Worm (Caenorhabditis elegans): ENCODE data around the gene F37C12.18.
A peak's percentile ranks its signal among the peaks of the same experiment; 100 is the strongest.

The F37C12.18 gene

ce11 chrIII:7198838-7199237 is 3.6 kb upstream of the F37C12.18 start, which contains the start of gene pfd-5:
pfd-5 (minus strand) TSS chrIII:7198884.
- TF ChIP-seq nhr-25 (tag; optimal IDR thresholded peaks at IDR 0.05) (peak; percentile 15), nhr-23 (tag; optimal IDR thresholded peaks at IDR 0.05) (peak; percentile 45), lin-15B (tag; optimal IDR thresholded peaks at IDR 0.05) (peak; percentile 61), daf-12 (tag; optimal IDR thresholded peaks at IDR 0.05) (no peak), tbx-2 (tag; optimal IDR thresholded peaks at IDR 0.05) (no peak), pqm-1 (tag; optimal IDR thresholded peaks at IDR 0.05) (no peak), egl-5 (tag; optimal IDR thresholded peaks at IDR 0.05) (peak; percentile 3), lsy-12 (tag; optimal IDR thresholded peaks at IDR 0.05) (peak; percentile 7), nfya-1 (tag; optimal IDR thresholded peaks at IDR 0.05; ENCODE audit: insufficient read depth) (peak; percentile 64), pha-4 (tag; optimal IDR thresholded peaks at IDR 0.05) (peak; percentile 76), nhr-43 (tag; optimal IDR thresholded peaks at IDR 0.05; ENCODE audit: poor library complexity, severe bottlenecking) (peak; percentile 84)

- TF ChIP-seq nhr-67 (tag; optimal IDR thresholded peaks at IDR 0.05): no peak
- no peak for TF ChIP-seq elt-2 (tag; optimal IDR thresholded peaks at IDR 0.05)
These were observed 2.7 kb upstream of the F37C12.18 start, which contains the start of gene exos-9 for ce11 chrIII:7197973-7198372. exos-9 (minus strand) TSS chrIII:7198073.

ce11 chrIII:7192942-7193665 is 2.1 kb downstream of the F37C12.18 start, which contains the start of gene mec-14:
mec-14 (minus strand) TSS chrIII:7192992.
- no peak for TF ChIP-seq skn-1 (tag; optimal IDR thresholded peaks at IDR 0.05)
- no peak for TF ChIP-seq snpc-4 (tag; optimal IDR thresholded peaks at IDR 0.05)

- TF ChIP-seq pqm-1 (tag; optimal IDR thresholded peaks at IDR 0.05) (peak; percentile 49), nhr-25 (tag; optimal IDR thresholded peaks at IDR 0.05) (peak; percentile 82), pha-4 (tag; optimal IDR thresholded peaks at IDR 0.05) (peak; percentile 93), elt-2 (tag; optimal IDR thresholded peaks at IDR 0.05) (peak; percentile 62), ztf-4 (tag; optimal IDR thresholded peaks at IDR 0.05) (no peak), nhr-237 (tag; optimal IDR thresholded peaks at IDR 0.05) (no peak), tbx-2 (tag; optimal IDR thresholded peaks at IDR 0.05) (peak; percentile 9), elt-1 (tag; optimal IDR thresholded peaks at IDR 0.05) (no peak), zag-1 (tag; optimal IDR thresholded peaks at IDR 0.05) (no peak), elt-3 (tag; optimal IDR thresholded peaks at IDR 0.05) (no peak), nfya-1 (tag; optimal IDR thresholded peaks at IDR 0.05; ENCODE audit: insufficient read depth) (peak; percentile 90), skn-1 (tag; optimal IDR thresholded peaks at IDR 0.05) (peak; percentile 54), hmg-11 (tag; optimal IDR thresholded peaks at IDR 0.05) (no peak), ama-1 (optimal IDR thresholded peaks at IDR 0.05) (peak; percentile 44), jun-1 (tag; optimal IDR thresholded peaks at IDR 0.05) (peak; percentile 23), egl-5 (tag; optimal IDR thresholded peaks at IDR 0.05) (peak; percentile 77), nhr-12 (tag; optimal IDR thresholded peaks at IDR 0.05) (no peak), ceh-9 (tag; optimal IDR thresholded peaks at IDR 0.05) (no peak), lin-15B (tag; optimal IDR thresholded peaks at IDR 0.05) (peak; percentile 94), nhr-43 (tag; optimal IDR thresholded peaks at IDR 0.05; ENCODE audit: poor library complexity, severe bottlenecking) (peak; percentile 48), lin-39 (tag; optimal IDR thresholded peaks at IDR 0.05) (peak; percentile 92), nhr-11 (tag; optimal IDR thresholded peaks at IDR 0.05) (peak; percentile 59), unc-62 (GFP tag; optimal IDR thresholded peaks at IDR 0.05) (peak; percentile 23), ceh-82 (tag; optimal IDR thresholded peaks at IDR 0.05) (peak; percentile 26), fkh-2 (tag; optimal IDR thresholded peaks at IDR 0.05) (no peak), nhr-76 (tag; optimal IDR thresholded peaks at IDR 0.05) (no peak), mdl-1 (tag; optimal IDR thresholded peaks at IDR 0.05) (no peak), unc-39 (tag; optimal IDR thresholded peaks at IDR 0.05) (no peak), nhr-77 (tag; optimal IDR thresholded peaks at IDR 0.05) (peak; percentile 4), mml-1 (tag; optimal IDR thresholded peaks at IDR 0.05) (no peak), nhr-23 (tag; optimal IDR thresholded peaks at IDR 0.05) (peak; percentile 93), ZK546.5 (tag; optimal IDR thresholded peaks at IDR 0.05) (peak; percentile 24), nhr-67 (tag; optimal IDR thresholded peaks at IDR 0.05) (no peak), egl-27 (tag; optimal IDR thresholded peaks at IDR 0.05) (peak; percentile 65), fkh-10 (GFP tag; optimal IDR thresholded peaks at IDR 0.05) (peak; percentile 58), nhr-28 (tag; optimal IDR thresholded peaks at IDR 0.05) (no peak), R02D3.7 (tag; optimal IDR thresholded peaks at IDR 0.05) (peak; percentile 96), daf-12 (tag; optimal IDR thresholded peaks at IDR 0.05) (no peak), snpc-4 (tag; optimal IDR thresholded peaks at IDR 0.05) (peak; percentile 54)
These were observed 5.6 kb downstream of the F37C12.18 start, which contains the start of gene rps-21 for ce11 chrIII:7189581-7190128. rps-21 (minus strand) TSS chrIII:7189631.

Data from whole organism, L3 larva.